Worm (Caenorhabditis elegans): ENCODE results near the gene fbxb-77.
A peak's percentile ranks its signal among the peaks of the same experiment; 100 is the strongest.
"Not testable (repeated sequence)": the region's sequence is repeated elsewhere in the genome, so short reads cannot be mapped to it uniquely, and the experiment has no call there.

Gene fbxb-77

ce11 chrIV:4720522-4720921 is 35.4 kb downstream of the fbxb-77 start (continued):
- TF ChIP-seq ZK337.2 (GFP tag; IDR thresholded peaks at IDR 0.05) (peak; percentile 95), mxl-2 (GFP tag; conservative IDR thresholded peaks at IDR 0.05) (peak; percentile 65; the same call in 1 of the 2 replicates), zfp-3 (GFP tag; conservative IDR thresholded peaks at IDR 0.05) (peak; percentile 97), lin-1 (GFP tag; IDR thresholded peaks at IDR 0.05) (peak; percentile 86), pha-4 (GFP tag; IDR thresholded peaks at IDR 0.05) (peak; percentile 93), daf-8 (GFP tag; IDR thresholded peaks at IDR 0.05) (peak; percentile 74; the same call in 1 of the 2 replicates), madf-5 (GFP tag; IDR thresholded peaks at IDR 0.05) (peak in 1 of 2 experiments; percentile 96; a peak in 2 of 4 replicates), saeg-2 (GFP tag; IDR thresholded peaks at IDR 0.05) (peak; percentile 92), php-3 (GFP tag; IDR thresholded peaks at IDR 0.05) (peak; percentile 95), dmd-6 (GFP tag; IDR thresholded peaks at IDR 0.05) (peak; percentile 96)
- TF ChIP-seq pha-4 (tag; optimal IDR thresholded peaks at IDR 0.05): not testable (repeated sequence)

- peak; percentile 85 for TF ChIP-seq lin-38 (GFP tag; IDR thresholded peaks at IDR 0.05)
Observed at ce11 chrIV:4715785-4716184, 40.2 kb downstream of the fbxb-77 start, which contains the start of gene miro-1. Gene miro-1, minus strand, starts transcription at chrIV:4715807.

DNA sequence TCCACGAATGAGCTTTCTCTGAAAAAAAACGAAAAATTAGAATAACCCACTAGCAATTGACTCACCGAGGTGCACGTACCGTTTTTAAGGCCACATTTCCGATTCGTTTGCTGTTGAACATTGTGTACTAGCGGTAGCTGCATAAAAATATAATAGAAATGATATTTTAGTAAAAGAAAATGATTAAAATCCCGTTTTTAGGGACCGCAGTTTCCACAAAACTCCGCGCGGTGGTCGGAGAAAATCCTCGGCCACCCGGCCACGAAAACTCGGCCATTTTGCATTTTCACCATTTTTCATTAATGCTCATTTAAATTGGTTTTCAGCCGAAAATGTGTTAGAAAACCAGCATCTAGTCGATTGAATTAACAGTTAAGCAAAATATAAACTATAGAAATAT is 43.6 kb downstream of the fbxb-77 start, which contains the start of gene yars-2:
Gene yars-2, minus strand, starts transcription at position 249 of the 400 bp plus-strand sequence.
- no peak for TF ChIP-seq nhr-41 (GFP tag; IDR thresholded peaks at IDR 0.05)
- TF ChIP-seq unc-62 (GFP tag; optimal IDR thresholded peaks at IDR 0.05 in 1 of 2): peak in 1 of 2 experiments; percentile 91
- no peak for TF ChIP-seq unc-62 (tag; optimal IDR thresholded peaks at IDR 0.05)
- TF ChIP-seq madf-5 (GFP tag; IDR thresholded peaks at IDR 0.05): no peak
- no peak for TF ChIP-seq mdt-29 (GFP tag; IDR thresholded peaks at IDR 0.05)
- TF ChIP-seq nhr-76 (tag; optimal IDR thresholded peaks at IDR 0.05): no peak
- TF ChIP-seq lin-38 (GFP tag; IDR thresholded peaks at IDR 0.05): peak; percentile 54
- no peak for TF ChIP-seq F49E8.2 (tag; optimal IDR thresholded peaks at IDR 0.05; ENCODE audit: borderline replicate concordance)
- peak; percentile 86 for TF ChIP-seq unc-130 (GFP tag; optimal IDR thresholded peaks at IDR 0.05)
- TF ChIP-seq lir-3 (tag; optimal IDR thresholded peaks at IDR 0.05): no peak
- TF ChIP-seq hif-1 (tag; optimal IDR thresholded peaks at IDR 0.05): peak in 1 of 2 experiments; percentile 76
- no peak for TF ChIP-seq zag-1 (tag; optimal IDR thresholded peaks at IDR 0.05)
- TF ChIP-seq dmd-8 (GFP tag; IDR thresholded peaks at IDR 0.05): no peak
- TF ChIP-seq mes-2 (tag; optimal IDR thresholded peaks at IDR 0.05; ENCODE audit: poor library complexity, severe bottlenecking): peak; percentile 92
- TF ChIP-seq madf-9 (GFP tag; conservative IDR thresholded peaks at IDR 0.05): no peak
- TF ChIP-seq rbr-2 (tag; optimal IDR thresholded peaks at IDR 0.05): peak; percentile 25
- peak in 1 of 2 experiments; percentile 67 for TF ChIP-seq lsy-2 (tag; optimal IDR thresholded peaks at IDR 0.05)
- peak; percentile 17 for TF ChIP-seq dve-1 (tag; optimal IDR thresholded peaks at IDR 0.05; ENCODE audit: insufficient read depth)
- TF ChIP-seq nhr-237 (tag; optimal IDR thresholded peaks at IDR 0.05): no peak
- TF ChIP-seq aha-1 (tag): peak; percentile 16
- no peak for TF ChIP-seq ctbp-1 (GFP tag; IDR thresholded peaks at IDR 0.05)

ce11 chrIV:4710459-4710858 is 45.5 kb downstream of the fbxb-77 start, which contains the start of gene cif-1:
Gene cif-1, minus strand, starts transcription at chrIV:4710755.
- TF ChIP-seq fkh-10 (GFP tag; optimal IDR thresholded peaks at IDR 0.05) (no peak), Y75B8A.6 (GFP tag; IDR thresholded peaks at IDR 0.05) (no peak), madf-5 (GFP tag; IDR thresholded peaks at IDR 0.05) (0 out of 4 replicates have a peak, but pooled peaks of 1 of the 2 experiments have one; percentile 3), hlh-30 (tag; optimal IDR thresholded peaks at IDR 0.05; ENCODE audit: insufficient read depth) (no peak), unc-62 (GFP tag; optimal IDR thresholded peaks at IDR 0.05 in 1 of 2) (no peak), unc-62 (tag; optimal IDR thresholded peaks at IDR 0.05) (no peak), mes-2 (tag; optimal IDR thresholded peaks at IDR 0.05; ENCODE audit: poor library complexity, severe bottlenecking) (no peak), T20F7.1 (GFP tag; optimal IDR thresholded peaks at IDR 0.05) (no peak), nhr-11 (tag; optimal IDR thresholded peaks at IDR 0.05) (no peak), Y105C5A.15 (GFP tag; IDR thresholded peaks at IDR 0.05) (no peak), arid-1 (GFP tag; conservative IDR thresholded peaks at IDR 0.05) (0 out of 2 replicates have a peak, but pooled peaks have one; percentile 16), mxl-2 (GFP tag; conservative IDR thresholded peaks at IDR 0.05) (no peak), lin-38 (GFP tag; IDR thresholded peaks at IDR 0.05) (0 out of 2 replicates have a peak, but pooled peaks have one; percentile 8), unc-130 (GFP tag; optimal IDR thresholded peaks at IDR 0.05) (no peak), set-16 (GFP tag; IDR thresholded peaks at IDR 0.05) (peak; percentile 61)
